Fruit fly (Drosophila melanogaster) whole organism, embryonic: ENCODE data around the gene PIG-Wb.

Experiments used
- Aef1 ChIP-seq: fragments of 200-800 bp; sonication (Bioruptor generic); IDR thresholded peaks from 3 replicates; pipeline ENCODE4 v1.3.6; 2022; ENCODE audit warnings: missing biosample characterization, missing genetic modification characterization
- Antp ChIP-seq: fragments of 200-800 bp; sonication (Bioruptor generic); optimal IDR thresholded peaks from 3 replicates; lab custom pipeline; 2016; ENCODE audit warnings: missing biosample characterization, missing genetic modification characterization
- Blimp-1 ChIP-seq: fragments of 200-800 bp; sonication (Bioruptor generic); optimal IDR thresholded peaks from 3 replicates; lab custom pipeline; 2018; ENCODE audit warnings: missing biosample characterization, missing genetic modification characterization, mild to moderate bottlenecking, moderate library complexity, missing genetic modification reagents
- C15 ChIP-seq: fragments of 200-800 bp; sonication (Bioruptor generic); IDR thresholded peaks from 3 replicates; pipeline ENCODE4 v1.3.6; 2022; ENCODE audit warnings: missing biosample characterization, missing genetic modification characterization
- CG10654 ChIP-seq: fragments of 200-800 bp; sonication (Bioruptor generic); optimal IDR thresholded peaks from 2 replicates; lab custom pipeline; 2016; ENCODE audit warnings: missing biosample characterization, missing genetic modification characterization
- CG12071 ChIP-seq: fragments of 200-800 bp; sonication (Bioruptor generic); optimal IDR thresholded peaks from 3 replicates; lab custom pipeline; 2018; ENCODE audit warnings: missing biosample characterization, mild to moderate bottlenecking, missing genetic modification characterization
- CG12219 ChIP-seq: fragments of 200-800 bp; sonication (Bioruptor generic); optimal IDR thresholded peaks from 3 replicates; lab custom pipeline; 2018; ENCODE audit warnings: missing biosample characterization, mild to moderate bottlenecking, missing genetic modification characterization
- CG13287 ChIP-seq: fragments of 200-800 bp; sonication (Bioruptor generic); IDR thresholded peaks from 2 replicates; pipeline ENCODE4 v1.3.6; 2022; ENCODE audit warnings: missing biosample characterization, missing genetic modification characterization; ENCODE audit not compliant: partially characterized antibody
- CG13624 ChIP-seq: fragments of 200-800 bp; sonication (Bioruptor generic); optimal IDR thresholded peaks from 2 replicates; lab custom pipeline; 2016; ENCODE audit warnings: missing biosample characterization, missing genetic modification characterization
- CG13775 ChIP-seq: fragments of 200-800 bp; sonication (Bioruptor generic); optimal IDR thresholded peaks from 3 replicates; lab custom pipeline; 2017; ENCODE audit warnings: missing biosample characterization, mild to moderate bottlenecking, missing genetic modification characterization
- CG14050 ChIP-seq: fragments of 200-800 bp; sonication (Bioruptor generic); IDR thresholded peaks from 3 replicates; pipeline ENCODE4 v1.3.6; 2022; ENCODE audit warnings: missing biosample characterization, missing genetic modification characterization
- CG15073 ChIP-seq: fragments of 200-800 bp; sonication (Bioruptor generic); optimal IDR thresholded peaks from 2 replicates; lab custom pipeline; 2016; ENCODE audit warnings: missing biosample characterization, missing genetic modification characterization
- CG15514 ChIP-seq: fragments of 200-800 bp; sonication (Bioruptor generic); optimal IDR thresholded peaks from 3 replicates; lab custom pipeline; 2017; ENCODE audit warnings: missing biosample characterization, missing genetic modification characterization, mild to moderate bottlenecking, moderate library complexity, missing genetic modification reagents
- CG16863 ChIP-seq: fragments of 200-800 bp; sonication (Bioruptor generic); optimal IDR thresholded peaks from 3 replicates; lab custom pipeline; 2016; ENCODE audit warnings: missing biosample characterization, missing genetic modification characterization
- CG1792 ChIP-seq: fragments of 200-800 bp; sonication (Bioruptor generic); optimal IDR thresholded peaks from 2 replicates; lab custom pipeline; 2016; ENCODE audit warnings: missing biosample characterization, missing genetic modification characterization
- CG3838 ChIP-seq: fragments of 200-800 bp; sonication (Bioruptor generic); optimal IDR thresholded peaks from 3 replicates; lab custom pipeline; 2016; ENCODE audit warnings: missing biosample characterization, missing genetic modification characterization
- CG4820 ChIP-seq: fragments of 200-800 bp; sonication (Bioruptor generic); optimal IDR thresholded peaks from 3 replicates; lab custom pipeline; 2016; ENCODE audit warnings: missing biosample characterization, missing genetic modification characterization
- CG7786 ChIP-seq: fragments of 200-800 bp; sonication (Bioruptor generic); optimal IDR thresholded peaks from 2 replicates; lab custom pipeline; 2016; ENCODE audit warnings: missing biosample characterization, missing genetic modification characterization
- CG8281 ChIP-seq: fragments of 200-800 bp; sonication (Bioruptor generic); optimal IDR thresholded peaks from 2 replicates; lab custom pipeline; 2018; ENCODE audit warnings: missing biosample characterization, mild to moderate bottlenecking, missing genetic modification characterization, moderate library complexity
- CG8290 ChIP-seq, 3 experiments: fragments of 200-800 bp; sonication (Bioruptor generic); optimal IDR thresholded peaks; 2 replicates each; lab custom pipeline; 2016 to 2019; ENCODE audit warnings: missing biosample characterization in 3 of 3, missing genetic modification characterization in 3 of 3, mild to moderate bottlenecking in 2 of 3, moderate library complexity in 1 of 3
- CG8388 ChIP-seq: fragments of 200-800 bp; sonication (Bioruptor generic); optimal IDR thresholded peaks from 2 replicates; lab custom pipeline; 2019; ENCODE audit warnings: missing biosample characterization, mild to moderate bottlenecking, missing genetic modification characterization, moderate library complexity
- CG8944 ChIP-seq: fragments of 200-800 bp; sonication (Bioruptor generic); optimal IDR thresholded peaks from 3 replicates; lab custom pipeline; 2016; ENCODE audit warnings: missing biosample characterization, missing genetic modification characterization
- CG9609 ChIP-seq: fragments of 200-800 bp; sonication (Bioruptor generic); optimal IDR thresholded peaks from 3 replicates; lab custom pipeline; 2016; ENCODE audit warnings: missing biosample characterization, missing genetic modification characterization
- CG9797 ChIP-seq: fragments of 200-800 bp; sonication (Bioruptor generic); optimal IDR thresholded peaks from 3 replicates; lab custom pipeline; 2018; ENCODE audit warnings: missing biosample characterization, mild to moderate bottlenecking, missing genetic modification characterization
- CkIIα-i1 ChIP-seq: fragments of 200-800 bp; sonication (Bioruptor generic); IDR thresholded peaks from 2 replicates; pipeline ENCODE4 v1.3.6; 2022; ENCODE audit warnings: missing biosample characterization, missing genetic modification characterization
- CoRest ChIP-seq: fragments of 200-800 bp; sonication (Bioruptor generic); optimal IDR thresholded peaks from 3 replicates; lab custom pipeline; 2018; ENCODE audit warnings: missing biosample characterization, mild to moderate bottlenecking, missing genetic modification characterization, moderate library complexity
- D ChIP-seq, 2 experiments: fragments of 200-800 bp in 1 of 2; fragments of >200 bp in 1 of 2; sonication (Bioruptor generic) in 1 of 2; optimal IDR thresholded peaks; 2 replicates in 1 of 2; 3 replicates in 1 of 2; lab custom pipeline; 2017; ENCODE audit warnings: mild to moderate bottlenecking in 1 of 2, missing biosample characterization in 1 of 2, missing genetic modification characterization in 1 of 2, missing genetic modification reagents in 1 of 2
- Doc3 ChIP-seq: fragments of 200-800 bp; sonication (Bioruptor generic); IDR thresholded peaks from 3 replicates; pipeline ENCODE4 v1.3.6; 2022; ENCODE audit warnings: missing biosample characterization, missing genetic modification characterization; ENCODE audit not compliant: partially characterized antibody
- Elba2 ChIP-seq: fragments of 200-800 bp; sonication (Bioruptor generic); optimal IDR thresholded peaks from 3 replicates; lab custom pipeline; 2016; ENCODE audit warnings: missing biosample characterization, missing genetic modification characterization
- Hsf ChIP-seq: fragments of 200-800 bp; sonication (Bioruptor generic); optimal IDR thresholded peaks from 3 replicates; lab custom pipeline; 2016; ENCODE audit warnings: missing biosample characterization, missing genetic modification characterization
- Mrtf ChIP-seq: fragments of 200-800 bp; sonication (Bioruptor generic); IDR thresholded peaks from 3 replicates; pipeline ENCODE4 v1.3.6; 2022; ENCODE audit warnings: missing biosample characterization, missing genetic modification characterization
- NFAT ChIP-seq: fragments of 200-800 bp; sonication (Bioruptor generic); IDR thresholded peaks from 2 replicates; pipeline ENCODE4 v1.3.6; 2022; ENCODE audit warnings: missing biosample characterization, missing genetic modification characterization
- NfI ChIP-seq: fragments of 200-800 bp; sonication (Bioruptor generic); optimal IDR thresholded peaks from 3 replicates; lab custom pipeline; 2018; ENCODE audit warnings: missing biosample characterization, mild to moderate bottlenecking, missing genetic modification characterization, moderate library complexity
- Optix ChIP-seq: fragments of 200-800 bp; sonication (Bioruptor generic); IDR thresholded peaks from 3 replicates; pipeline ENCODE4 v1.3.6; 2022; ENCODE audit warnings: missing biosample characterization, missing genetic modification characterization
- Side ChIP-seq: fragments of 200-800 bp; sonication (Bioruptor generic); optimal IDR thresholded peaks from 2 replicates; lab custom pipeline; 2016; ENCODE audit warnings: missing biosample characterization, missing genetic modification characterization
- bcd ChIP-seq: fragments of 200-800 bp; sonication (Bioruptor generic); optimal IDR thresholded peaks from 2 replicates; lab custom pipeline; 2017; ENCODE audit warnings: missing biosample characterization, mild to moderate bottlenecking, missing genetic modification characterization
- br ChIP-seq: fragments of >200 bp; optimal IDR thresholded peaks from 2 replicates; lab custom pipeline; 2017
- cato ChIP-seq: fragments of 200-800 bp; sonication (Bioruptor generic); optimal IDR thresholded peaks from 2 replicates; lab custom pipeline; 2016; ENCODE audit warnings: missing biosample characterization, missing genetic modification characterization, borderline replicate concordance
- chm ChIP-seq: fragments of 200-800 bp; sonication (Bioruptor generic); IDR thresholded peaks from 2 replicates; pipeline ENCODE4 v1.3.6; 2022; ENCODE audit warnings: missing biosample characterization, missing genetic modification characterization
- fu2 ChIP-seq: fragments of 200-800 bp; sonication (Bioruptor generic); optimal IDR thresholded peaks from 2 replicates; lab custom pipeline; 2016; ENCODE audit warnings: missing biosample characterization, missing genetic modification characterization
- grau ChIP-seq: fragments of 200-800 bp; optimal IDR thresholded peaks from 3 replicates; lab custom pipeline; 2019; ENCODE audit warnings: missing biosample characterization, mild to moderate bottlenecking, missing genetic modification characterization, moderate library complexity
- hbn ChIP-seq: fragments of 200-800 bp; sonication (Bioruptor generic); IDR thresholded peaks from 2 replicates; pipeline ENCODE4 v1.3.6; 2022; ENCODE audit warnings: missing biosample characterization, missing genetic modification characterization; ENCODE audit not compliant: partially characterized antibody
- lmd ChIP-seq: fragments of 200-800 bp; sonication (Bioruptor generic); IDR thresholded peaks from 2 replicates; pipeline ENCODE4 v1.3.6; 2022; ENCODE audit warnings: missing biosample characterization, missing genetic modification characterization
- luna ChIP-seq: fragments of 200-800 bp; sonication (Bioruptor generic); optimal IDR thresholded peaks from 2 replicates; lab custom pipeline; 2016; ENCODE audit warnings: missing biosample characterization, missing genetic modification characterization
- otp ChIP-seq: fragments of 200-800 bp; sonication (Bioruptor generic); IDR thresholded peaks from 3 replicates; pipeline ENCODE4, ENCODE4 v1.3.6; 2022; ENCODE audit warnings: missing biosample characterization, missing genetic modification characterization
- shn ChIP-seq: fragments of 200-800 bp; sonication (Bioruptor generic); optimal IDR thresholded peaks from 3 replicates; lab custom pipeline; 2016; ENCODE audit warnings: missing biosample characterization, missing genetic modification characterization
- sim ChIP-seq: fragments of 200-800 bp; sonication (Bioruptor generic); IDR thresholded peaks from 2 replicates; pipeline ENCODE4 v1.3.6; 2022; ENCODE audit warnings: missing biosample characterization, missing genetic modification characterization
- sisA ChIP-seq: fragments of 200-800 bp; sonication (Bioruptor generic); IDR thresholded peaks from 2 replicates; pipeline ENCODE4 v1.3.6; 2022; ENCODE audit warnings: missing biosample characterization, missing genetic modification characterization
- wdn ChIP-seq: fragments of 200-800 bp; sonication (Bioruptor generic); IDR thresholded peaks from 2 replicates; pipeline ENCODE4 v1.3.6; 2022; ENCODE audit warnings: missing biosample characterization, missing genetic modification characterization
- wek ChIP-seq: fragments of 200-800 bp; sonication (Bioruptor generic); optimal IDR thresholded peaks from 3 replicates; lab custom pipeline; 2018; ENCODE audit warnings: missing biosample characterization, mild to moderate bottlenecking, missing genetic modification characterization, moderate library complexity
- zfh1 ChIP-seq: fragments of 200-800 bp; sonication (Bioruptor generic); IDR thresholded peaks from 3 replicates; pipeline ENCODE4 v1.3.6; 2022; ENCODE audit warnings: missing biosample characterization, missing genetic modification characterization

Gene PIG-Wb

DNA sequence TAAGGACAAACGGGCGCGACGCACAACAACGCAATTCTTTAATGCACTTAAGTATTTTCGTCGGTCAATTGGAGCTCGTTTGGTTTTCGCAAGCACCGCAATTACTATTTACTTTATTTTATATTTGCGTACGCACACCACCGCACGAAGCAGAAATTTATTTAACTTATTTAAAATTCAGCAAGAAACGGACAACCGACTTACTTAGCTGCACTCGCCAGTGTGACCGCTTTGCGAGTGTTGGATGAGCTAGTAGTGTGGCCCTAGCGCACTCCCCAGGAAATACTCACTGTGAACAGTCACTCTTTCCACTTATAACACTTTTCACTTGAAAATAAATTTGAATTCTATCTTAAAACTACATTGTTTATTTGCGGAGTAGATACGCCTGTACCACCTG, 7.0 kb downstream of the PIG-Wb start, which contains the start of gene drpr (continued):
- TF ChIP-seq Antp (GFP tag; lab: Kevin White, UChicago) (no peak), NfI (GFP tag; lab: Kevin White, UChicago) (peak; percentile 39), Elba2 (GFP tag; lab: Kevin White, UChicago) (no peak), sisA (GFP tag; lab: Robert Waterston, UW) (no peak), bcd (GFP tag; lab: Kevin White, UChicago) (no peak), CG8388 (peak; percentile 18), CG8281 (tag; lab: Kevin White, UChicago) (no peak), CG3838 (GFP tag; lab: Kevin White, UChicago) (peak; percentile 12), lmd (GFP tag; lab: Robert Waterston, UW) (no peak), CkIIα-i1 (GFP tag; lab: Robert Waterston, UW) (no peak), CG13775 (peak; percentile 33), wek (GFP tag; lab: Kevin White, UChicago) (peak; percentile 30), sim (GFP tag; lab: Robert Waterston, UW) (no peak), Mrtf (GFP tag; lab: Robert Waterston, UW) (no peak), Optix (GFP tag; lab: Robert Waterston, UW) (no peak), otp (GFP tag; lab: Robert Waterston, UW) (no peak), CG15073 (GFP tag; lab: Kevin White, UChicago) (no peak), Side (GFP tag; lab: Kevin White, UChicago) (no peak), C15 (GFP tag; lab: Robert Waterston, UW) (no peak), Doc3 (GFP tag; lab: Robert Waterston, UW) (no peak), CG8944 (GFP tag; lab: Kevin White, UChicago) (no peak), Hsf (no peak), CG13287 (GFP tag; lab: Robert Waterston, UW) (no peak), fu2 (no peak), shn (GFP tag; lab: Kevin White, UChicago) (no peak), CG9797 (GFP tag; lab: Kevin White, UChicago) (peak; percentile 95), CG12219 (GFP tag; lab: Kevin White, UChicago) (no peak), grau (tag; lab: Kevin White, UChicago) (peak; percentile 27), D (optimal IDR thresholded peaks at IDR 0.05; lab: Kevin White, UChicago) (no peak), D (GFP tag; optimal IDR thresholded peaks at IDR 0.05; lab: Kevin White, UChicago) (no peak), CG8290 (GFP tag; optimal IDR thresholded peaks at IDR 0.05; lab: Kevin White, UChicago) (peak; percentile 16), CG8290 (tag; optimal IDR thresholded peaks at IDR 0.05; lab: Kevin White, UChicago) (peak in 1 of 2 experiments; percentile 53), br (lab: Kevin White, UChicago) (no peak), chm (GFP tag; lab: Robert Waterston, UW) (peak; percentile 53; the same call in 1 of the 2 replicates), hbn (GFP tag; lab: Robert Waterston, UW) (no peak), CG14050 (GFP tag; lab: Robert Waterston, UW) (no peak), CG4820 (no peak), wdn (GFP tag; lab: Robert Waterston, UW) (no peak), zfh1 (GFP tag; lab: Robert Waterston, UW) (0 out of 3 replicates have a peak, but pooled peaks have one; percentile 10), luna (GFP tag; lab: Kevin White, UChicago) (no peak), Aef1 (no peak), CG16863 (GFP tag; lab: Kevin White, UChicago) (no peak), CG1792 (no peak), cato (GFP tag; lab: Kevin White, UChicago) (no peak), Blimp-1 (GFP tag; lab: Kevin White, UChicago) (no peak), CG15514 (GFP tag; lab: Kevin White, UChicago) (peak; percentile 82), CG12071 (GFP tag; lab: Kevin White, UChicago) (no peak), CoRest (tag; lab: Kevin White, UChicago) (peak; percentile 40), NFAT (GFP tag; lab: Robert Waterston, UW) (peak; percentile 40; the same call in 1 of the 2 replicates), CG13624 (GFP tag; lab: Kevin White, UChicago) (no peak), CG10654 (no peak), CG7786 (GFP tag; lab: Kevin White, UChicago) (no peak), CG9609 (no peak)
